Worm (Caenorhabditis elegans): ENCODE measurements around the gene T05G5.5.

The T05G5.5 gene

DNA sequence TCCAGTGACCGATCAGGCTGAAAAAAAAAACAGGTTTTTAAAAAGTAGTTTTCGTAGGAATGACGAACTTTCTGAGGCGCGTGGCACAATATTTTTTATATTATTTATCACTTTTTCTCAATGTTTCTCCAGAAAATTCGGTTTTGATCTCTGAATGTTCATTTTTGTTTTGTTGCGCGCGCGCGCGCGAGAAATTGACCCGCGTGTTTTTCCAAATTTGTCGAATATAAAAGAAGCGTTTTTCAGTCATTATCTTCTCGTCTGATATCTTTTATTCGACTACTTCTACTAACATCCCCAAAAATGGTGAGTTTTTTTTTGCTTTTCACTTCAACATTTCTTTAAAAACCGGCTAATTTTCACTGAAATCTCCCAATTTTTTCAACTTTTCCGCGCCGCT, 7.6 kb upstream of the T05G5.5 start, which contains the start of gene rmd-1:
TSS of gene rmd-1 (plus strand) at position 247 of the 400 bp plus-strand sequence.
- TF ChIP-seq lin-39 (tag; optimal IDR thresholded peaks at IDR 0.05) (no peak), ceh-82 (tag; optimal IDR thresholded peaks at IDR 0.05) (no peak), mbf-1 (tag; optimal IDR thresholded peaks at IDR 0.05) (no peak), ztf-1 (GFP tag; conservative IDR thresholded peaks at IDR 0.05) (no peak), mab-5 (tag; optimal IDR thresholded peaks at IDR 0.05) (no peak)

DNA sequence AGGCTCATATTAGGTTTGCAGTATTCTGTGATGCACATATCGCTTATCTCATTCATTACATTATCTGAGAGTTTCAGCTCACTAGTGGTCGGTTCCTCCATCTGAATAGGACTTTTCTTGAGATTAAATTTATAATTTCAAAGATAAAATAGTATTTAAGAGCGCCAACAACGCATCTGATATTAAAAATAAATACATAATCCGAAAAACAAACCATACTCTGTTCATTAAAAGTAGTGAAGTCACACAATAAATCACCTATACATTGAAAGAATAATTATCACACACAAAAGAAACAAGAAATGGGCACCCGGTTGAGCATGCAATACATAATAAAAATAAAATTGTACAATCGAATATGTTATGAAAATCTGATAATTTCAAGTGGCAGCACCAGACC, 6.2 kb upstream of the T05G5.5 start, which contains the start of gene vps-53:
TSS of gene vps-53 (minus strand) at position 101 of the 400 bp plus-strand sequence.
- no peak for TF ChIP-seq C34F6.9 (tag; optimal IDR thresholded peaks at IDR 0.05)
- TF ChIP-seq R02D3.7 (tag; optimal IDR thresholded peaks at IDR 0.05) = no peak
- TF ChIP-seq ceh-16 (tag; optimal IDR thresholded peaks at IDR 0.05) = no peak
- TF ChIP-seq peb-1 (tag; optimal IDR thresholded peaks at IDR 0.05) = no peak
- TF ChIP-seq aly-2 (tag; optimal IDR thresholded peaks at IDR 0.05) = no peak
- TF ChIP-seq nhr-129 (tag; optimal IDR thresholded peaks at IDR 0.05) = no peak
- TF ChIP-seq egl-27 (tag; optimal IDR thresholded peaks at IDR 0.05) = no peak
- TF ChIP-seq skn-1 (tag; optimal IDR thresholded peaks at IDR 0.05) = no peak
- TF ChIP-seq fos-1 (tag; optimal IDR thresholded peaks at IDR 0.05) = no peak
- TF ChIP-seq sma-3 (GFP tag; optimal IDR thresholded peaks at IDR 0.05) = no peak
- TF ChIP-seq lin-39 (tag; optimal IDR thresholded peaks at IDR 0.05) = no peak
- no peak for TF ChIP-seq nhr-10 (tag; optimal IDR thresholded peaks at IDR 0.05)
- TF ChIP-seq nhr-77 (tag; optimal IDR thresholded peaks at IDR 0.05) = no peak
- TF ChIP-seq F13H6.1 (tag; optimal IDR thresholded peaks at IDR 0.05) = no peak

DNA sequence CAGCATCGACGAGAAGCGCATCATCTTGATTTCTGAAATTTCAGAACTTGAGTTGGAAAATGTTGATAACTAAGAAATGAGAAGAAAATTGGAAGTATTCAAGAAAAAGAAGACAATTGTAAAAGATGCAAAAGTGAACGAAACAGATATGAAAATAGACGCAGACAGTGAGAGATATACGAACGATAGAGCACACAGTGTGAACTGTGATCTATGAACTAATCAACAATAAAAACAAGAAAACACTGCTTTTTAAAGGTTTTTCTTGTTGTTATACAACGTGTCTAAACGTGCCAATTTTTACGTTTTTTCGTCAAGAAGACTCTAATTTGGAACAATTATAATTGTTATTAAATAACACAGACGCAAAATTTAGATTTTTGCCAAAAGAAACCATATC, 1.6 kb upstream of the T05G5.5 start, which contains the start of gene ech-6:
TSS of gene ech-6 (minus strand) at position 32 of the 400 bp plus-strand sequence.
- TF ChIP-seq ama-1 (optimal IDR thresholded peaks at IDR 0.05) (peak; percentile 18), lin-39 (tag; optimal IDR thresholded peaks at IDR 0.05) (no peak), C34F6.9 (tag; optimal IDR thresholded peaks at IDR 0.05) (peak; percentile 52), lin-13 (GFP tag; optimal IDR thresholded peaks at IDR 0.05) (no peak), nhr-6 (tag; optimal IDR thresholded peaks at IDR 0.05) (no peak), nhr-12 (tag; optimal IDR thresholded peaks at IDR 0.05) (no peak), unc-55 (GFP tag; optimal IDR thresholded peaks at IDR 0.05) (peak; percentile 10), nhr-129 (tag; optimal IDR thresholded peaks at IDR 0.05) (peak; percentile 45), lsy-2 (tag; optimal IDR thresholded peaks at IDR 0.05) (peak in 1 of 2 experiments; percentile 60), elt-3 (tag; optimal IDR thresholded peaks at IDR 0.05) (no peak), sma-9 (GFP tag; optimal IDR thresholded peaks at IDR 0.05) (peak; percentile 84), sma-9 (tag; optimal IDR thresholded peaks at IDR 0.05) (no peak), sma-3 (GFP tag; optimal IDR thresholded peaks at IDR 0.05) (peak; percentile 44), mab-5 (tag; optimal IDR thresholded peaks at IDR 0.05) (no peak), crh-2 (tag; optimal IDR thresholded peaks at IDR 0.05) (peak; percentile 73), ceh-82 (tag; optimal IDR thresholded peaks at IDR 0.05) (no peak), unc-62 (GFP tag; optimal IDR thresholded peaks at IDR 0.05) (no peak)

DNA sequence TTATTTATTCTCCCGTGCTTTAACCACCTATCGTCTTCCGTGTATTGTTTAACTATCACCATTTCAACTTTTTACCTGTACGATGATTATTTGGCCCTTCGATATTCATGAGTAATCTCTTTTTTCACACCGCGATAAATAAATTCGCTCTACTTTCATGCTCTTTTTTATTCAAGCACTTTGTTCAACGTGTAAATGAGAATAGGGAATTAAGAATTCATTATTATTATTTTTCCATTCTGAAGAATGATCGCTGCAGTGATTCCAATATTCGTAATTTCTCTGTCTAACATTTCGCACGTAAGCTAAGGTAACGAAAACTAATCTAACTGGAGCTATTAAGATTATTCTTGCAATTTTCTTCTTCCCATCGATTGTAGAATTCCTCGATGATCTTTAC, 2.5 kb downstream of the T05G5.5 start, which contains the start of gene T05G5.4:
TSS of gene T05G5.4 (plus strand) at position 241 of the 400 bp plus-strand sequence.
- TF ChIP-seq nhr-237 (tag; optimal IDR thresholded peaks at IDR 0.05) (no peak), lsy-2 (tag; optimal IDR thresholded peaks at IDR 0.05) (no peak), nhr-12 (tag; optimal IDR thresholded peaks at IDR 0.05) (no peak), ztf-1 (GFP tag; conservative IDR thresholded peaks at IDR 0.05) (no peak), peb-1 (tag; optimal IDR thresholded peaks at IDR 0.05) (no peak), sma-3 (GFP tag; optimal IDR thresholded peaks at IDR 0.05) (no peak), blmp-1 (tag; optimal IDR thresholded peaks at IDR 0.05; ENCODE audit: insufficient read depth) (no peak), lin-39 (tag; optimal IDR thresholded peaks at IDR 0.05) (no peak), elt-3 (tag; optimal IDR thresholded peaks at IDR 0.05) (no peak), mbf-1 (tag; optimal IDR thresholded peaks at IDR 0.05) (no peak), ama-1 (optimal IDR thresholded peaks at IDR 0.05) (no peak), nhr-25 (tag; optimal IDR thresholded peaks at IDR 0.05) (no peak), egl-27 (tag; optimal IDR thresholded peaks at IDR 0.05) (no peak), ZK546.5 (tag; optimal IDR thresholded peaks at IDR 0.05) (no peak), skn-1 (tag; optimal IDR thresholded peaks at IDR 0.05) (no peak)

DNA sequence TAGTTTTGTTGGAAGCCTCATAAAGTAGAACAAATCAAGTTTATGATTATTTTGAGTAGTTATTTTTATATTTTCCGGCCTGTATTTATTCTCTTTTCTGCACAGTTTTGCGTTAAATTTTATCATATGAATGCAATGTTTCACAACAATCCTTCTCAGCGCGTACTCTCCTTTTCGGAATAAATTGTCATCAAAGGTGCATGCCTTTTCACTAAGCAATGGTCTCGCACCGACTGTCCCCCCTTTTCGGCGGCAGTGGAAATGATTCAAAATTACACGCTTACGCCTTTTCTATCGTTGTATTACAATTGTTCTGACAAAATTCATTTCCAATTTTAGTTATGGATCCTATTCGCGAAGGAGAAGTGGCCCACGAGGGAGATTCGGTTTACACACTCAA, 4.1 kb downstream of the T05G5.5 start, which contains the start of the genes iff-1 and cdk-1:
TSS of gene iff-1 (minus strand) at position 61 of the 400 bp plus-strand sequence.
TSS of gene cdk-1 (plus strand) at position 340 of the 400 bp plus-strand sequence.
- TF ChIP-seq C34F6.9 (tag; optimal IDR thresholded peaks at IDR 0.05) = peak; percentile 32
- peak; percentile 25 for TF ChIP-seq fos-1 (tag; optimal IDR thresholded peaks at IDR 0.05)
- no peak for TF ChIP-seq nhr-12 (tag; optimal IDR thresholded peaks at IDR 0.05)
- peak; percentile 83 for TF ChIP-seq gmeb-1 (tag; optimal IDR thresholded peaks at IDR 0.05)
- peak; percentile 0 for TF ChIP-seq lin-13 (GFP tag; optimal IDR thresholded peaks at IDR 0.05)
- TF ChIP-seq lsy-2 (tag; optimal IDR thresholded peaks at IDR 0.05) = peak in 1 of 2 experiments; percentile 66
- peak; percentile 78 for TF ChIP-seq nhr-129 (tag; optimal IDR thresholded peaks at IDR 0.05)
- peak; percentile 77 for TF ChIP-seq unc-55 (GFP tag; optimal IDR thresholded peaks at IDR 0.05)
- TF ChIP-seq dmd-4 (tag; optimal IDR thresholded peaks at IDR 0.05) = no peak
- no peak for TF ChIP-seq snpc-4 (tag; optimal IDR thresholded peaks at IDR 0.05)
